Worm (Caenorhabditis elegans) whole organism, L4/young adult: ENCODE data around the gene din-1.

ENCODE experiments used
- W03F9.2 ChIP-seq: fragments of 150-350 bp; optimal IDR thresholded peaks from 2 replicates; lab custom pipeline; 2014; ENCODE audit warnings: missing biosample characterization, missing genetic modification characterization
- dao-5 ChIP-seq: sonication (generic microtip); optimal IDR thresholded peaks from 2 replicates; lab custom pipeline; 2016; ENCODE audit warnings: missing genotype, missing genetic modification characterization, moderate library complexity, missing compliant biosample characterization
- him-1 ChIP-seq: sonication (generic microtip); optimal IDR thresholded peaks from 2 replicates; lab custom pipeline; 2016; ENCODE audit warnings: missing genotype, missing genetic modification reagents, missing genetic modification characterization, missing compliant biosample characterization

The din-1 gene

DNA sequence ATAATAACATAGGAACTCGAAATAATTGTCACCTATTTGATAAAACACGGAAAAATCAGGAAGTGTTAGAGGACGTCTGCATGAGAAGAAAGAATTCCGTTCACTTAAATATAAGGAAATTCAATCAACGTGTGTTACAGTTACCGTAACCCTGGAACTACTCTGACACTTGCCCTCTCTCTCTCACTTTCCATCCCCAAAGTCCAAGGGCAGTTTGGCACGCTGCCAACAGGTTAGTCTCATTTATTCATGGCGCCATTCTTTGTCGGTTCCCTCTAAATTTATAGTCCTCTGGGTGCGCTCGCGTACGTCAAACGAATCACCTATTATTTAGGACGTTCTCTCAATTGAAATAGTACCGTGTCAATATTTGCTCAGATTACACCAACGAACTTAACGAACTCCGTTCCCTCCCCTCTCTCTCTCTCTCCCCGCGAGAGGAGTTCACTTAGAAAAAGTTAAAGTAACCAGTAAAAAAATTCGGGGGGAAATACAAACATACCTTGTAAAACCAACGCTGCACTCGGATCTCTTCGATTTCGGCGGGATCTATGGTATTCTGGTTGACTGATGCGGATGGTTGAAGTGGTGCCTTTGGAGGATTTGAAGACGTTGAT, 12.7 kb downstream of the din-1 start:
- TF ChIP-seq W03F9.2 (no peak), him-1 (no peak), dao-5 (tag; lab: Kevin White, UChicago) (no peak)

DNA sequence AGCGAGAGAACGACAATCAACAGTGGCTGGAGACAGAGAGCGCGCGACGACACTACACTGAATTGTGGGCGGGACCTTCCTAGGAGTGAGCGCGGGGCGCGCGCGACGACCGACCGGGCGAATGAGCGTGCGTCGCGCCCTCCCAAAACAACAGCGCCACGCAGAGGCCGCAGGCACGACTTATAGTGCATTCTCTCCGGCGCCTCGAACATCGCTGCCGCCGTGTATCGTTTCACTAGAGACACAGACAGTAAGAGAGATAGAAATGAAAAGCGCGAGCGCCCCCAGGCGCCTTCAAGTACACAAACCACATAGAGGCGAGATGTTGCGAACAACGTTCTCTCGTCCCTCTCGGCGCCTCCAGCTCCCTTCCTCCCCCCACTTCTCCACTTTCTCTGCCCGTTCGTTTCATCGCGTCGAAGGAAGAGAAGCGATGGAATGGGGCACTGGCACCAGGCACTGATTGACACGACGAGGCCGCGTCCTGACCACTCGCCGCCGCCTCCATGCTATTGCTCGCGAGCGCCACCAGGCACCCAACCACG, 13.4 kb downstream of the din-1 start:
- peak; percentile 71 for TF ChIP-seq him-1
- TF ChIP-seq W03F9.2, result peak; percentile 42
- TF ChIP-seq dao-5 (tag; lab: Kevin White, UChicago), result peak; percentile 53

DNA sequence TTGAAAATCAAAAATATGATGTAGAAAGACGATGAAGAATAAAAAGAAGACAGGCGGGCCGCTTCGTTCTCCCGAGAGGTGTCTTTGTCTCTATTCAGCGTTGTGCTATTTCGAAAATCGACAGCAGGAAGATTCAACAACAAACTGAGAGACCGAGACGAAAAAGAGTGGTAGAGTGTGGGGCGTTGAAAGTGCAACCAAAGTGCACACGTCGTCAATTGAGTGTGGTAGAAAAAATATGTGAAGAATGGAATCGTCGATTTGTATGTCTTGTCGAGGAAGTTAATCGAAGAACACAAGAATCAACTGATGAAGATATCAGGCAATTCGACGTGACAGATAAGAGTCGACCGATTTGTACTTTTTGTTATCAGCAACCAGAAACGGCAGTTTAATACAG, 14.2 kb downstream of the din-1 start:
- no peak for TF ChIP-seq dao-5 (tag; lab: Kevin White, UChicago)
- TF ChIP-seq W03F9.2, result no peak
- TF ChIP-seq him-1, result no peak

DNA sequence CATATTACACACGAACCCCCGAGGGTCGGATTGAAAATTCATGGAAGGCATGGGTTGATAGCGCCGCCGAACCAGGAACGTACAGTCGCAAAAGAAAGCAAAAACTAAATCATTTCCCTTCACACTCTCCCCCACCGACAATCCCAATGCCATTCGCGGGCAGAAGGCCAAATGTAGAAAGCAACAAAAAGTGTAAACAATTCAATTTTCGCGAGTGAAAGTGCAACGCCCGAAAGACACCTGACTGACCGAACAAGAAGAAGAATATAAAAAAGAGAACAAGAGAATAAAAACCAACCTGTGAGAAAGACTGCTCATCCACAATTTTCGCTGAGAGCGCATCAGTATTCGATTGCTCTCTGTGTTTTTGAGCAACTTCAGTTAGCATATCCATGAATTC, 15.7 kb downstream of the din-1 start:
- no peak for TF ChIP-seq W03F9.2
- TF ChIP-seq dao-5 (tag; lab: Kevin White, UChicago), result no peak
- no peak for TF ChIP-seq him-1

DNA sequence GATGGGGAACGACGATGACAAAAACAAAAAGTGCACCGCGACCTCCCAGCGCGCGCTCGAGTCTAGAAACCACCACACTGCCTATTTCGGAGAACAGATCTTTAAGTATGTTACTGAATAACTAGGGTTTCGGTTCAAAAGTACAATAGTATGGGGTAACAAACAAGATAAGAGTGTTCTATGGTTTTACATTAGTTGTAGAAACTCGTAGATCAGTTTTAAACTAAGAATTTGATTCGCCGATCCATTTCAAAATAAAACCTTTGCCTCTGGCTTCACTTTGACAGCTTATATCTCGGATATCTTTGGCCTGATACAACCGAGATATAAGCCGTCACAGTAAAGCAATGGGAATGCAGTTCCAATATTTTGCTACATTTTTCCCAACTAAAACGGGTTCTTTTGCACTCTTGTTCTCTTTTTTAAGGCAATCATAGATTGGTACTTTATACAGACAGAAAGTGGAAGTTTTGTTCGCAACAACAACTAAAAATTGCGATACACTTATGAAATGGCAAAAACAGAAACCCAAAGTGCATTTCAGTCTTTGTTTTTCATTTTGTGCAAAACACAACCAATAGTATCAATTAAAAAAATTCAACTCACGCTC, 17.0 kb downstream of the din-1 start:
- TF ChIP-seq him-1 (no peak), dao-5 (tag; lab: Kevin White, UChicago) (no peak), W03F9.2 (no peak)

DNA sequence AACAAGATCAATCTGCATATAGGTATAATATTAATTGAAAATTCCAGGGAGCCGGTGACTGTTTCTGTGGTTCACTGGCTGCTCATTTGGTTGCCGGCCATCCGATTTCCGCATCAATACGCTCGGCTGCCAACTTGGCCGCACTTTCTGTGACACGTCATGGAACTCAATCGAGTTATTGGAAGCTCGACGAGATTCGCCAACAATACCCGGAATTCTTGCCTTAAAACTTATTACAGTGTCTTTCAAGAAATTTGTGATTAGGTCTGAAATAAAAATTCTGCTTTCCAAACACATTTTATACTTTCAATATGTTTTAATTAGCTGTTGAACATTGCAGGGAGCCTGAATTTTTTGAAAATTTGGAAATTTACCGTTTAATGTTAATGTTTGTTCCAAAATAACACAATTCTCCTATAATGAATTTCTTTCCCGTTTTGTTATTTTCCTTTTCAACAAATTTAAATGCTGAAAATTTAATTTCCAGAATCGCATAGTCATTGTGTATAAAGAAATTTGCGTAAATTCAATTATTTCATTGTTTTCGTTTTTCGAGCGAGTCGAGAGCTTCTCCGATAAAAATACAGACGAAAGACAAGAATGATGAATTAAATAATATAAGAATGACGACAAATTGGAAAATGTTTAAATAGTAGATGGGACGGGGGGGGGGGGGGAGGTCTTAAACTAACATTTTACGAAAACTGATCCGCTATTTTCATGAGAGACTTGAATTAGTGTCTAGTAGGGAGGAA, 19.1 kb downstream of the din-1 start:
- TF ChIP-seq W03F9.2 (no peak), dao-5 (tag; lab: Kevin White, UChicago) (no peak), him-1 (no peak)

DNA sequence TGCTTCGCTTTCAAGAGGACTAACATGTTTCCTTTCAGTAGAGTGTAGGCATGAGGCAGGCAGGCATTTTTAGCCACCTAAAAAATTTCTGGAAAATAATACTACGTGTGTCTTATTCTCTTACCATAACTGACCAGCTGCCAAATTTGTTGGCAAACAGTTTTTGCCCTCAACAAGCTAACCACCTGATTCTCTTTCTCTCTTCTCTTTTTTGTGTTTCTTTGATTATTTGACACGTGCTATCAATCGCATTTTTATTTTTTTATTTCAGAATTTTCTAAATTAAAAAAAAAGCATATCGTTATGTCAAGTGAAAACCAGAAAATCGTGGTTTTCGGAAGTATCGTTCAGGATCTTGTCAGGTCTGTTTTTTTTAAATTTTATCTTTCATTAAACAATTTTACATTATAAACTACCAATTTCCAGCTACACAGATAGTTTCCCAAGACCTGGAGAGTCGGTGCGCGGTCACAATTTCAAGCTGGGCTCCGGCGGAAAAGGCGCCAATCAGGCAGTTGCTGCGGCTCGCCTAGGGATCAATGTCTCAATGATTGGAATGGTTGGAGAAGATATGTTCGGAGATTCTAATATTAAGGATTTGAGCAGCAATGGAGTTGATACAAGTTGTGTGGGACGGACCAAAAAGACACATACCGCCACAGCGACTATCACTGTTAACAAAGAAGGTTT, 21.2 kb downstream of the din-1 start, which contains the start of gene F07A11.5:
F07A11.5 (plus strand) TSS at position 267 of the 690 bp plus-strand sequence.
- TF ChIP-seq him-1 (no peak), W03F9.2 (no peak), dao-5 (tag; lab: Kevin White, UChicago) (no peak)

DNA sequence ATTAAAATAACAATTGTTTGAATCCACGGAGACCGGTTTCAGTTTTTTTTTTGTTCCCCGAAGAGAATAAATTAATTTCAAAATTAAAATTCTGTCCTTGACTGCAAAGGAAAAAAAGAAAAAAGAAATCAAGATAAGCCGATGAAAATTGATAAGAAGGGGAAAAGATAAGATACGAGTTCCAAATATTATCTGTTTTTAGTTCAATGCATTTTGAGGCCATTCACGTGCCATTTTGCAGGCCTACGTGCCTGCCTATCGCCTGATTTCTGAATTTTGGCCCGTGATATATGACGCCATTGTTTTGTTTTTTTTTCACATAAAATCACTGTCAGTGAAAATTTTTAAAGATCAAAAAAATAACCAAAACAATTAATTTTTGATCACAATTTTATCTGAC, 21.9 kb downstream of the din-1 start:
- TF ChIP-seq dao-5 (tag; lab: Kevin White, UChicago) (no peak), him-1 (no peak), W03F9.2 (no peak)

DNA sequence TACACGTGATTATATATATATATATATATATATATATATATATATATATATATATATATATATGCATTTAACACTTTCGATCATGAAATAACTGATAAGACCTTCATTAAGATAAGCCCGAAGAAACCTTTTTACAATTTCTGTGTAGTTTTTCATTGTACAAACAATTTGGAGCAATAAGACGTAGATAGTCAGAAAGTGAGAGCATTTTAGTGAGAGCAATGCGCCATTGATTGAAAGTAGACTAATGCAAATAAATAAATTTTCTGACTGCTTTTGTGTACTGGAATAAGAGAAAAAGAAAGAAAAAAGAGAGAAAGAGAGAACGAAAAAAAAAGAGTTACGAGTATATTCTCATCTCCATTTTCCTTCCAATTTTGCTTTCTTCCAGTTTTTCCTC, 28.8 kb downstream of the din-1 start:
- TF ChIP-seq dao-5 (tag; lab: Kevin White, UChicago) (no peak), W03F9.2 (no peak), him-1 (no peak)

DNA sequence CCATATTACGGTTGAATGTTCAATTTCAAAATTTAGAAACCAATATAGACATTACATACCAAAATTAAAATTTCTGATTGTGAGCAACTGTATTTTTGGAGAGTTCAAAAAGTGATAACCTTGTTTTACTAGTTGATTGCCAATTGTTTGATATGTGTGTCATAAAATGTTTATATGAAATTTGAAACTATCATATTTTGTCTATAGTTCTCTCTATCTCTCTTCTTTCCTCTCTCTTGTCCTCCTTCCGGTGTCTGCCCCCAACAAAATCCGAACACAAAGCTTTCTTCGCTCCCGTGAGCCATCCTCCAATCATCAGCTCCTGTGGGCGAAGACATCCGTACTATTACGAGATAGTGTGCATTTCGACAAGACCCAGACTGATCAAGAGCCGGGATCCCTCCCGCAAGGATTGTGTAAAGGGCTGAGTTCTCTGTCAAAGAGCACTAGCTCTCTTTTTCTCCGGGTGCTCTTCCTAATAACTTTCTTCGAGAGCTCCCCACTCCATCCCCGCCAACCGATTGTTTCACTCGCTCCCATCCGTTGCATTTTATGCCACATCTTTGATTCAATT, 30.9 kb downstream of the din-1 start:
- no peak for TF ChIP-seq W03F9.2
- no peak for TF ChIP-seq him-1
- no peak for TF ChIP-seq dao-5 (tag; lab: Kevin White, UChicago)

DNA sequence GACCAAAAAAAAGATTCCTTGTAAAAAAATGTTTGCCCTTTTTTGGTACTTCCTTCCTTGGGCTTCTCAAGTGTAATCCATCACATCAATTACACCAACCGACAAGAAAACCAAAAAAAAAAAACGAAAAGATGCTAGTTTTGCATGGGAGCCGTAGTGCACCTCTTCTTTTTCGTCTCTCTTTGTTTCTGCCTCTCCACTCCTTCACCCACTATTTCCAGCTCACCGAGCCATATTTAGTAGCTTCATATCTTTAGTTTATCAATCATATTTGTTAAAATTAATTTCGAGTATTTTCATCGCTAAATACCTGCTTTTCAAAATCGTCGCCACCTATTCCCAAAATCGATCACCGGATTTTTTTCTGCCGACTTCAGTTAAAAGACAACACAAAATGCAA, 32.7 kb downstream of the din-1 start, which contains the start of gene F07A11.4:
F07A11.4 (plus strand) TSS at position 301 of the 400 bp plus-strand sequence.
- TF ChIP-seq dao-5 (tag; lab: Kevin White, UChicago) (no peak), W03F9.2 (no peak), him-1 (no peak)

DNA sequence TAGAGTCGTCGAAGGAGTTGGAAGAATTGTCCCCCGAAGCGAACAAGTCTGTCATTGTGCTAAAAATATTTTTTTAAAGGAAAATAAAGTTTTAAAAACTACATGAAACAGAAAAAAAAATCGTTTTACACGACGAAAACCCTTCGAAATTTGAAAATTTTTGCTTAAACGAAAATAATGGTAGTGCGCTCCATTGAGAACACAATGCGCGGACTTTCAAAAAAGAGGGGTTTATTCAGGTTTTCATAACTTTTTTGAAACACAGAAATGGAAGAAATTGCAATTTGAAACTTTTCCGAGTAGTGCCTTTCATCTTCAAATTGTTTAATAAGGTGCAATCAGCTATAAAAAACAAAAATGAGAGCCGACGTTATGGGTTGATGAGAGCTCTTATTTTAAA, 33.7 kb downstream of the din-1 start, which contains the start of gene npp-5:
npp-5 (minus strand) TSS at position 59 of the 400 bp plus-strand sequence.
- TF ChIP-seq dao-5 (tag; lab: Kevin White, UChicago), result no peak
- no peak for TF ChIP-seq W03F9.2
- TF ChIP-seq him-1, result no peak

DNA sequence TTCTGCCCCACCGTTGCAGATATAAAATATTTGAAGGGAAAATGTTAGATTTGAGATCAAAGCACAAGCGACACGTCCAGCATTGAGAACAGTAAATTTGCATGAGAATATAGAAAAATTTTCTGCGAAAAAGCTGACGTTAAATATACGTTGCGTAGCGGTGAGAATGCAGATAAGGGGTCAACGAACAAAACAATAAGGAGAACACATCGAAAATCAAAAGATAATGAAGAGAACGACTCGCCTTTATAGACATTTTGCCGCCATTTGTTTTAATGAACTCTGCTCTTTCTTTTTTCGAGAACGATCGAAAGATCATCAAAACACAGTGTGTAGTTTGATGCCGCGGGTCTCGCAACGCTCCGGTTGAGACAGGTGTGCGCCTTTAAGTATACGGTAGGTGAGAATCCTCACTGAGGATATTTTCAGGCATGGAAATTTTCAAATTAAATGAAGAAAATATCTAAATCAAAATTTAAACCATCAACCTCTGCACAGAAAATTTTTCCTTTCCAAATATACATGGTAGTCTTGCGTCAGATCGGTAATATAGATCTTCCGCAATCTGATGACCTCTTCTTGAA, 37.2 kb downstream of the din-1 start:
- TF ChIP-seq W03F9.2, result no peak
- no peak for TF ChIP-seq him-1
- no peak for TF ChIP-seq dao-5 (tag; lab: Kevin White, UChicago)
